Worm (Caenorhabditis elegans): ENCODE measurements around the gene ptp-2.

The ptp-2 gene

ce11 chrII:5921620-5922019 is 3.2 kb downstream of the ptp-2 start, which contains the start of gene vrk-1:
TSS of gene vrk-1 (plus strand) at chrII:5921967.
- no peak for TF ChIP-seq skn-1 (tag; optimal IDR thresholded peaks at IDR 0.05)
- TF ChIP-seq lin-38 (GFP tag; IDR thresholded peaks at IDR 0.05) = peak; percentile 47
- no peak for TF ChIP-seq zip-11 (GFP tag; IDR thresholded peaks at IDR 0.05)
- no peak for TF ChIP-seq madf-9 (GFP tag; conservative IDR thresholded peaks at IDR 0.05)
- TF ChIP-seq mes-2 (tag; optimal IDR thresholded peaks at IDR 0.05; ENCODE audit: poor library complexity, severe bottlenecking) = peak; percentile 24
- TF ChIP-seq dpl-1 (GFP tag; optimal IDR thresholded peaks at IDR 0.05) = peak; percentile 48
- no peak for TF ChIP-seq ztf-11 (tag; optimal IDR thresholded peaks at IDR 0.05)
- peak in 1 of 2 experiments; percentile 25 for TF ChIP-seq lsy-2 (tag; optimal IDR thresholded peaks at IDR 0.05)
- TF ChIP-seq lin-15B (tag; optimal IDR thresholded peaks at IDR 0.05) = no peak

- TF ChIP-seq daf-19 (GFP tag; conservative IDR thresholded peaks at IDR 0.05) = no peak
- TF ChIP-seq ctbp-1 (GFP tag; IDR thresholded peaks at IDR 0.05) = no peak
- no peak for TF ChIP-seq saeg-2 (GFP tag; IDR thresholded peaks at IDR 0.05)
Measured at ce11 chrII:5928502-5928901, 10.1 kb downstream of the ptp-2 start, which contains the start of gene egl-44. TSS of gene egl-44 (plus strand) at chrII:5928802.

ce11 chrII:5930095-5930653 is 11.7 kb downstream of the ptp-2 start:
- TF ChIP-seq lin-1 (GFP tag; IDR thresholded peaks at IDR 0.05) (peak; percentile 82), T20F7.1 (GFP tag; optimal IDR thresholded peaks at IDR 0.05) (peak; percentile 37), mdl-1 (tag; optimal IDR thresholded peaks at IDR 0.05) (peak in 1 of 2 experiments; percentile 54), php-3 (GFP tag; IDR thresholded peaks at IDR 0.05) (peak; percentile 83), tra-1 (GFP tag; IDR thresholded peaks at IDR 0.05) (peak; percentile 63; the same call in 1 of the 2 replicates), nhr-41 (GFP tag; IDR thresholded peaks at IDR 0.05) (0 out of 2 replicates have a peak, but pooled peaks have one; percentile 39), dmd-6 (GFP tag; IDR thresholded peaks at IDR 0.05) (peak; percentile 71), ceh-20 (GFP tag; IDR thresholded peaks at IDR 0.05) (no peak), Y75B8A.6 (GFP tag; IDR thresholded peaks at IDR 0.05) (no peak), saeg-2 (GFP tag; IDR thresholded peaks at IDR 0.05) (no peak), nhr-48 (tag; optimal IDR thresholded peaks at IDR 0.05) (peak; percentile 61), lsy-2 (tag; optimal IDR thresholded peaks at IDR 0.05) (peak in 1 of 2 experiments; percentile 42), daf-16 (GFP tag; optimal IDR thresholded peaks at IDR 0.05) (no peak), daf-16 (tag; optimal IDR thresholded peaks at IDR 0.05) (peak; percentile 92), nhr-28 (tag; optimal IDR thresholded peaks at IDR 0.05) (peak; percentile 87), mes-2 (tag; optimal IDR thresholded peaks at IDR 0.05; ENCODE audit: poor library complexity, severe bottlenecking) (peak; percentile 6), pqm-1 (tag; optimal IDR thresholded peaks at IDR 0.05) (peak; percentile 100), T26A8.4 (GFP tag; IDR thresholded peaks at IDR 0.05) (no peak), mxl-3 (GFP tag; optimal IDR thresholded peaks at IDR 0.05) (peak; percentile 32), F49E8.2 (tag; optimal IDR thresholded peaks at IDR 0.05; ENCODE audit: borderline replicate concordance) (no peak), hlh-11 (tag; optimal IDR thresholded peaks at IDR 0.05) (peak; percentile 85), Y105C5A.15 (GFP tag; IDR thresholded peaks at IDR 0.05) (no peak), hif-1 (tag; optimal IDR thresholded peaks at IDR 0.05) (peak in 1 of 2 experiments; percentile 70), nhr-11 (tag; optimal IDR thresholded peaks at IDR 0.05) (no peak), mep-1 (tag; optimal IDR thresholded peaks at IDR 0.05) (peak; percentile 35), aha-1 (tag) (peak; percentile 47), dve-1 (tag; optimal IDR thresholded peaks at IDR 0.05; ENCODE audit: insufficient read depth) (peak; percentile 84), snpc-1.2 (GFP tag; IDR thresholded peaks at IDR 0.05) (no peak), nhr-77 (tag; optimal IDR thresholded peaks at IDR 0.05) (peak; percentile 95), hlh-30 (tag; optimal IDR thresholded peaks at IDR 0.05; ENCODE audit: insufficient read depth) (peak; percentile 10)
